Fruit fly (Drosophila melanogaster): Measurements from ENCODE around the gene wtrw.

- TF ChIP-seq EcR (GFP tag; optimal IDR thresholded peaks at IDR 0.05), result no peak
- TF ChIP-seq CG4496 (GFP tag; IDR thresholded peaks at IDR 0.05), result no peak
- TF ChIP-seq fd96Ca (GFP tag; IDR thresholded peaks at IDR 0.05), result no peak
- no peak for TF ChIP-seq Pif1B (GFP tag; optimal IDR thresholded peaks at IDR 0.05)
- no peak for TF ChIP-seq CG8301 (tag; optimal IDR thresholded peaks at IDR 0.05)
- TF ChIP-seq Snoo (tag; optimal IDR thresholded peaks at IDR 0.05), result no peak
- TF ChIP-seq rn (GFP tag; IDR thresholded peaks at IDR 0.05), result no peak
- TF ChIP-seq CG17806 (tag; optimal IDR thresholded peaks at IDR 0.05), result no peak
Observed at dm6 chr3R:7902313-7902872, 11.3 kb downstream of the wtrw start, which contains the start of gene mRpS9.
